Worm (Caenorhabditis elegans): ENCODE results near the gene Y55F3BR.11.
A peak's percentile ranks its signal among the peaks of the same experiment; 100 is the strongest.

DNA sequence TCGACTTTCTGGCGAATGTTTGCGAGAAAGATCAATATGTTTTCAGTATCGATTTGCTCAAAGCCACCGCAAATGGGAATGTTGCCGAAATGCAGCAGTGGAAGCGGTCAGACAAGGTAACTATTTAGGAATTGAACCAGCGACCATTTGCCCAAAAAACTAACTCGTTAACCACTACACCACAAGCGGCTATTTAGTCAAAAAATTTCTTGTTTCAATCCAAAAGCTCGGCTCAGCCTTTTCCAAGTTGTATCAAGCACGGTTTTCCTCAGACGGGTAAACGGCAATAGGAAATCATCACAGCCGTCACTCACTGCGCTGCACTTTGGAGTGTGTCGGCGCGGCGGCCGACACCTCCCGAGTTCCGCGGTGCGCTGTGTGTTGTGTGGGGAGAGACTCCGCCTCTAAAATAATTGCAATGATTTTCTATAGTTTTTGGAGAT is 11.8 kb downstream of the Y55F3BR.11 start:
- peak; percentile 99 for TF ChIP-seq snpc-4 (tag; optimal IDR thresholded peaks at IDR 0.05)
- TF ChIP-seq ztf-4 (tag; optimal IDR thresholded peaks at IDR 0.05) = peak; percentile 19
- no peak for TF ChIP-seq aha-1 (tag; optimal IDR thresholded peaks at IDR 0.05)
- peak; percentile 68 for TF ChIP-seq lin-39 (tag; optimal IDR thresholded peaks at IDR 0.05)
- peak; percentile 41 for TF ChIP-seq skn-1 (tag; optimal IDR thresholded peaks at IDR 0.05)
- peak in 1 of 2 experiments; percentile 44 for TF ChIP-seq ztf-11 (tag; optimal IDR thresholded peaks at IDR 0.05)
- TF ChIP-seq nhr-11 (tag; optimal IDR thresholded peaks at IDR 0.05) = peak; percentile 54
- TF ChIP-seq aly-2 (tag; optimal IDR thresholded peaks at IDR 0.05) = peak; percentile 53
- TF ChIP-seq egl-27 (tag; optimal IDR thresholded peaks at IDR 0.05) = no peak
- TF ChIP-seq pax-3 (tag; optimal IDR thresholded peaks at IDR 0.05) = peak; percentile 39

Measured in whole organism, L1 larva.